Worm (Caenorhabditis elegans) whole organism, mixed stage, embryonic: ENCODE measurements around the gene faxc-2.

Source experiments
- M03D4.4 ChIP-seq: sonication (generic microtip); optimal IDR thresholded peaks from 2 replicates; lab custom pipeline; 2017; ENCODE audit warnings: mild to moderate bottlenecking, missing genetic modification characterization, missing compliant biosample characterization
- bed-3 ChIP-seq: fragments of 200-800 bp; sonication (Bioruptor generic); optimal IDR thresholded peaks from 3 replicates; lab custom pipeline; 2018; ENCODE audit warnings: mild to moderate bottlenecking, missing genetic modification characterization, moderate library complexity, missing compliant biosample characterization
- mls-2 ChIP-seq: sonication (generic microtip); optimal IDR thresholded peaks from 2 replicates; lab custom pipeline; 2016; ENCODE audit warnings: mild to moderate bottlenecking, missing genetic modification characterization, moderate library complexity, missing compliant biosample characterization
- sem-2 ChIP-seq: fragments of 200-800 bp; sonication (Bioruptor generic); optimal IDR thresholded peaks from 2 replicates; lab custom pipeline; 2018; ENCODE audit warnings: mild to moderate bottlenecking, missing genetic modification characterization, missing compliant biosample characterization

DNA sequence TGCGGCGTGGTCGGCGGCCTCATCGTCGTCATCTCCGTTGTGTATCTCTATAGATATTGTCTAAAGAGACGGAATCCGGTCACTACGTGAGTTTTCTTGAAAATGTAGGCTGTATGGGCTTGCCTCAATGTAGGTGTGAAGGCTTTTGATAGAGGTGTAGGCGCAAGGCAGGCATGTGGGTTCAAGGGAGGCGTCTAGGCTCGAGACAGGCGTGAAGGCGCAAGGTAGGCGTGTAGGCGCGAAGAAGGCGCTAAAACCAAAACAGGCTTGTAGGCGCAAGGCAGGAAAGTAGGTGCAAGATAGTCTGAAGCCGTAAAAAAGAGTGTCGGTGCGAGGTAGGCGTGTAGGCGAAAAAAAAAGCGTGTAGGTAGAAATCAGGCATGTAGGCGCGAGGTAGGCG is 30.9 kb upstream of the faxc-2 start:
- no peak for TF ChIP-seq M03D4.4 (tag; lab: Kevin White, UChicago)
- TF ChIP-seq bed-3 (GFP tag; lab: Kevin White, UChicago) = no peak
- no peak for TF ChIP-seq sem-2 (GFP tag; lab: Kevin White, UChicago)
- no peak for TF ChIP-seq mls-2 (tag; lab: Kevin White, UChicago)
